Fruit fly (Drosophila melanogaster) whole organism, embryonic: Measurements from ENCODE around the gene Tep1.

Experiments used
- Antp ChIP-seq: fragments of 200-800 bp; sonication (Bioruptor generic); optimal IDR thresholded peaks from 3 replicates; lab custom pipeline; 2016; ENCODE audit warnings: missing biosample characterization, missing genetic modification characterization
- Asciz ChIP-seq: fragments of 200-800 bp; sonication (Bioruptor generic); optimal IDR thresholded peaks from 2 replicates; lab custom pipeline; 2017; ENCODE audit warnings: missing biosample characterization, mild to moderate bottlenecking, missing genetic modification characterization, missing genetic modification reagents
- Bteb2 ChIP-seq: fragments of 200-800 bp; sonication (Bioruptor generic); optimal IDR thresholded peaks from 2 replicates; lab custom pipeline; 2016; ENCODE audit warnings: missing biosample characterization, missing genetic modification characterization
- CG10209 ChIP-seq: fragments of 200-800 bp; sonication (Bioruptor generic); optimal IDR thresholded peaks from 3 replicates; lab custom pipeline; 2017; ENCODE audit warnings: missing biosample characterization, mild to moderate bottlenecking, missing genetic modification characterization, missing genetic modification reagents
- CG11696 ChIP-seq: fragments of 200-800 bp; sonication (Bioruptor generic); IDR thresholded peaks from 2 replicates; pipeline ENCODE4 v1.3.6; 2022; ENCODE audit warnings: missing biosample characterization, missing genetic modification characterization
- CG12659 ChIP-seq: fragments of 200-800 bp; sonication (Bioruptor generic); optimal IDR thresholded peaks from 3 replicates; lab custom pipeline; 2017; ENCODE audit warnings: mild to moderate bottlenecking, missing biosample characterization, missing genetic modification reagents, missing genetic modification characterization
- CG13287 ChIP-seq: fragments of 200-800 bp; sonication (Bioruptor generic); IDR thresholded peaks from 2 replicates; pipeline ENCODE4 v1.3.6; 2022; ENCODE audit warnings: missing biosample characterization, missing genetic modification characterization; ENCODE audit not compliant: partially characterized antibody
- CG14441 ChIP-seq: fragments of 200-800 bp; sonication (Bioruptor generic); IDR thresholded peaks from 2 replicates; pipeline ENCODE4 v1.3.6; 2022; ENCODE audit warnings: missing biosample characterization, missing genetic modification characterization
- CG14710 ChIP-seq: fragments of 200-800 bp; sonication (Bioruptor generic); optimal IDR thresholded peaks from 3 replicates; lab custom pipeline; 2019; ENCODE audit warnings: missing biosample characterization, mild to moderate bottlenecking, missing genetic modification characterization, moderate library complexity
- CG15269 ChIP-seq: fragments of 200-800 bp; sonication (Bioruptor generic); optimal IDR thresholded peaks from 2 replicates; lab custom pipeline; 2018; ENCODE audit warnings: missing biosample characterization, mild to moderate bottlenecking, missing genetic modification characterization, moderate library complexity
- CG16779 ChIP-seq: fragments of 200-800 bp; sonication (Bioruptor generic); IDR thresholded peaks from 2 replicates; pipeline ENCODE4 v1.3.6; 2022; ENCODE audit warnings: missing biosample characterization, missing genetic modification characterization
- CG17385 ChIP-seq: fragments of 200-800 bp; sonication (Bioruptor generic); optimal IDR thresholded peaks from 3 replicates; lab custom pipeline; 2018; ENCODE audit warnings: missing biosample characterization, mild to moderate bottlenecking, missing genetic modification characterization
- CG17568 ChIP-seq: fragments of 200-800 bp; sonication (Bioruptor generic); optimal IDR thresholded peaks from 2 replicates; lab custom pipeline; 2018; ENCODE audit warnings: missing biosample characterization, mild to moderate bottlenecking, missing genetic modification characterization, moderate library complexity
- CG18262 ChIP-seq: fragments of 200-800 bp; optimal IDR thresholded peaks from 3 replicates; lab custom pipeline; 2019; ENCODE audit warnings: missing biosample characterization, mild to moderate bottlenecking, missing genetic modification characterization, moderate library complexity
- CG2712 ChIP-seq: fragments of 200-800 bp; optimal IDR thresholded peaks from 3 replicates; lab custom pipeline; 2019; ENCODE audit warnings: missing biosample characterization, mild to moderate bottlenecking, missing genetic modification characterization, moderate library complexity
- CG31441 ChIP-seq: fragments of 200-800 bp; sonication (Bioruptor generic); IDR thresholded peaks from 2 replicates; pipeline ENCODE4 v1.3.6; 2022; ENCODE audit warnings: missing biosample characterization, missing genetic modification characterization
- CG3995 ChIP-seq: fragments of 200-800 bp; sonication (Bioruptor generic); optimal IDR thresholded peaks from 3 replicates; lab custom pipeline; 2016; ENCODE audit warnings: missing biosample characterization, missing genetic modification characterization
- CG7928 ChIP-seq: fragments of 200-800 bp; sonication (Bioruptor generic); optimal IDR thresholded peaks from 2 replicates; lab custom pipeline; 2017; ENCODE audit warnings: missing biosample characterization, mild to moderate bottlenecking, missing genetic modification characterization
- CG8388 ChIP-seq: fragments of 200-800 bp; sonication (Bioruptor generic); optimal IDR thresholded peaks from 2 replicates; lab custom pipeline; 2019; ENCODE audit warnings: missing biosample characterization, mild to moderate bottlenecking, missing genetic modification characterization, moderate library complexity
- Deaf1 ChIP-seq: fragments of 200-800 bp; optimal IDR thresholded peaks from 3 replicates; lab custom pipeline; 2019; ENCODE audit warnings: missing biosample characterization, mild to moderate bottlenecking, missing genetic modification characterization, moderate library complexity
- ERR ChIP-seq: fragments of 200-800 bp; sonication (Bioruptor generic); optimal IDR thresholded peaks from 2 replicates; lab custom pipeline; 2016; ENCODE audit warnings: missing biosample characterization, missing genetic modification characterization
- GATAe ChIP-seq: fragments of 200-800 bp; sonication (Bioruptor generic); conservative IDR thresholded peaks from 2 replicates; pipeline ENCODE4 v1.3.6; 2022; ENCODE audit warnings: missing biosample characterization, missing genetic modification characterization
- Hmx ChIP-seq: fragments of 200-800 bp; sonication (Bioruptor generic); optimal IDR thresholded peaks from 2 replicates; lab custom pipeline; 2016; ENCODE audit warnings: missing biosample characterization, missing genetic modification characterization
- NC2β ChIP-seq: fragments of 200-800 bp; sonication (Bioruptor generic); optimal IDR thresholded peaks from 2 replicates; lab custom pipeline; 2016; ENCODE audit warnings: missing biosample characterization, missing genetic modification characterization
- Nf-YC ChIP-seq: fragments of 200-800 bp; optimal IDR thresholded peaks from 3 replicates; lab custom pipeline; 2019; ENCODE audit warnings: missing biosample characterization, mild to moderate bottlenecking, missing genetic modification characterization, moderate library complexity
- Oaz ChIP-seq: fragments of 200-800 bp; sonication (Bioruptor generic); IDR thresholded peaks from 2 replicates; pipeline ENCODE4 v1.3.6; 2022; ENCODE audit warnings: missing biosample characterization, missing genetic modification characterization
- Six4 ChIP-seq: fragments of 200-800 bp; sonication (Bioruptor generic); optimal IDR thresholded peaks from 2 replicates; lab custom pipeline; 2016; ENCODE audit warnings: missing biosample characterization, missing genetic modification characterization
- Sry-β ChIP-seq: fragments of 200-800 bp; sonication (Bioruptor generic); optimal IDR thresholded peaks from 2 replicates; lab custom pipeline; 2018; ENCODE audit warnings: missing biosample characterization, mild to moderate bottlenecking, missing genetic modification characterization, moderate library complexity
- Ssrp ChIP-seq: fragments of 200-800 bp; sonication (Bioruptor generic); optimal IDR thresholded peaks from 2 replicates; lab custom pipeline; 2018; ENCODE audit warnings: missing biosample characterization, mild to moderate bottlenecking, missing genetic modification characterization, moderate library complexity
- abd-A ChIP-seq: fragments of 200-800 bp; sonication (Bioruptor generic); optimal IDR thresholded peaks from 3 replicates; lab custom pipeline; 2019; ENCODE audit warnings: missing biosample characterization, mild to moderate bottlenecking, missing genetic modification characterization, moderate library complexity
- bigmax ChIP-seq: fragments of 200-800 bp; sonication (Bioruptor generic); optimal IDR thresholded peaks from 2 replicates; lab custom pipeline; 2018; ENCODE audit warnings: missing biosample characterization, mild to moderate bottlenecking, missing genetic modification characterization
- btn ChIP-seq: fragments of 200-800 bp; sonication (Bioruptor generic); optimal IDR thresholded peaks from 2 replicates; lab custom pipeline; 2016; ENCODE audit warnings: missing biosample characterization, missing genetic modification characterization
- fd3F ChIP-seq: fragments of 200-800 bp; sonication (Bioruptor generic); optimal IDR thresholded peaks from 2 replicates; lab custom pipeline; 2018; ENCODE audit warnings: missing biosample characterization, mild to moderate bottlenecking, missing genetic modification characterization, moderate library complexity
- gcm ChIP-seq: fragments of 200-800 bp; sonication (Bioruptor generic); optimal IDR thresholded peaks from 2 replicates; lab custom pipeline; 2019; ENCODE audit warnings: missing biosample characterization, mild to moderate bottlenecking, missing genetic modification characterization, moderate library complexity
- gro ChIP-seq: fragments of 200-800 bp; sonication (Bioruptor generic); optimal IDR thresholded peaks from 2 replicates; lab custom pipeline; 2016; ENCODE audit warnings: missing biosample characterization, missing genetic modification characterization
- ham ChIP-seq: fragments of 200-800 bp; sonication (Bioruptor generic); IDR thresholded peaks from 2 replicates; pipeline ENCODE4 v1.3.6; 2022; ENCODE audit warnings: missing biosample characterization, missing genetic modification characterization
- hkb ChIP-seq, 2 experiments: fragments of 200-800 bp in 1 of 2; fragments of >200 bp in 1 of 2; sonication (Bioruptor generic) in 1 of 2; IDR thresholded peaks in 1 of 2; optimal IDR thresholded peaks in 1 of 2; 2 replicates each; pipeline versions ENCODE4 v1.3.6 to Lab custom; 2017 to 2022; ENCODE audit warnings: missing biosample characterization in 1 of 2, missing genetic modification characterization in 1 of 2
- ind ChIP-seq: fragments of 200-800 bp; sonication (Bioruptor generic); optimal IDR thresholded peaks from 3 replicates; lab custom pipeline; 2016; ENCODE audit warnings: missing biosample characterization, missing genetic modification characterization
- lab ChIP-seq: fragments of 200-800 bp; sonication (Bioruptor generic); optimal IDR thresholded peaks from 3 replicates; lab custom pipeline; 2017; ENCODE audit warnings: missing biosample characterization, missing genetic modification characterization, mild to moderate bottlenecking, moderate library complexity, missing genetic modification reagents
- mirr ChIP-seq: fragments of 200-800 bp; sonication (Bioruptor generic); optimal IDR thresholded peaks from 3 replicates; lab custom pipeline; 2018; ENCODE audit warnings: missing biosample characterization, mild to moderate bottlenecking, missing genetic modification characterization
- pfk ChIP-seq: fragments of 200-800 bp; sonication (Bioruptor generic); optimal IDR thresholded peaks from 2 replicates; lab custom pipeline; 2018; ENCODE audit warnings: missing biosample characterization, mild to moderate bottlenecking, missing genetic modification characterization, moderate library complexity
- phol ChIP-seq: fragments of 200-800 bp; sonication (Bioruptor generic); optimal IDR thresholded peaks from 3 replicates; lab custom pipeline; 2018; ENCODE audit warnings: missing biosample characterization, mild to moderate bottlenecking, missing genetic modification characterization, moderate library complexity
- pita ChIP-seq: fragments of 200-800 bp; sonication (Bioruptor generic); optimal IDR thresholded peaks from 2 replicates; lab custom pipeline; 2017; ENCODE audit warnings: missing biosample characterization, mild to moderate bottlenecking, missing genetic modification characterization
- schlank ChIP-seq: fragments of 200-800 bp; sonication (Bioruptor generic); optimal IDR thresholded peaks from 2 replicates; lab custom pipeline; 2018; ENCODE audit warnings: missing biosample characterization, mild to moderate bottlenecking, missing genetic modification characterization
- sug ChIP-seq: fragments of 200-800 bp; optimal IDR thresholded peaks from 2 replicates; lab custom pipeline; 2019; ENCODE audit warnings: missing biosample characterization, mild to moderate bottlenecking, missing genetic modification characterization, moderate library complexity
- tna ChIP-seq: fragments of 200-800 bp; sonication (Bioruptor generic); IDR thresholded peaks from 2 replicates; pipeline ENCODE4 v1.3.6; 2022; ENCODE audit warnings: missing biosample characterization, missing genetic modification characterization; ENCODE audit not compliant: partially characterized antibody
- trem ChIP-seq: fragments of 200-800 bp; optimal IDR thresholded peaks from 3 replicates; lab custom pipeline; 2019; ENCODE audit warnings: missing biosample characterization, mild to moderate bottlenecking, missing genetic modification characterization, moderate library complexity
- zf30C ChIP-seq: fragments of 200-800 bp; sonication (Bioruptor generic); optimal IDR thresholded peaks from 3 replicates; lab custom pipeline; 2018; ENCODE audit warnings: missing biosample characterization, mild to moderate bottlenecking, missing genetic modification characterization

The Tep1 gene

DNA sequence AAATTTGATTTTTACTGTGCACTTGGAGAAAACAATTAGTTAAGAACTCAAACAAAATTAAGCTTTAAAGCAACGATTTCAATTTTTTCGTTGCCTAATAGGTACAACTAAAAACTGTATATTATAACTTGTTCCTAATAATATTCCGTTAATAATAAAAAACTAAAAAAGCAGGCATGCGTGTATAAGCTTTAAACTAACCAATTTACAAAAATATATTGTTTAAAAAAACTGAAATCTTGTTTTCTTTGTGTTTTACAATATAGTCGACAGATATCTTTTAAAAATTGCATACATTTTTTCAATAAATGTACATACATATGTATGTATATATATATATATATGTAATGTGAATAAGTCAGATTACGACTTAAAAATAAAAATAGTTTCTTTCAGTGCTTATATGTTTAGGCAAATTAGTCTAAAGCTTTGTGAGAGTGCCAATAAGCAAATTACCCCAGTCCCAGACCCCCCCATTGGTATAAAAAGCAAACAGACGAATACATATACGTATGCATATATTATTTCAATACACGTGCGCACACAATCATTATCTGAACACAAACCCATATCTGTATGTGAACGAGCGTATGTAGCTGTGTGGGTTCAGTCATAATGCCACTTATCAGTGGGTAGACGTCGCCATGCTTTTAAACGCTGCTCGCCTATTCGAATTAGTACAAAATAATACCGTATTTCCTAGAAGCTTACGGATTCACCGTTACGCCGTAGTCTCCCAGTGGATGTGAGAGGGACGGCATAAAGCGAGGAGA lies 19.5 kb upstream of the Tep1 start (continued):
- TF ChIP-seq ind (GFP tag; lab: Kevin White, UChicago) (peak; percentile 59), CG14710 (tag; lab: Kevin White, UChicago) (peak; percentile 89), mirr (GFP tag; lab: Kevin White, UChicago) (peak; percentile 98), sug (tag; lab: Kevin White, UChicago) (peak; percentile 98), pita (GFP tag; lab: Kevin White, UChicago) (no peak), btn (no peak), CG3995 (no peak), CG17385 (GFP tag; lab: Kevin White, UChicago) (peak; percentile 79), gro (GFP tag; lab: Kevin White, UChicago) (peak; percentile 47), CG18262 (tag; lab: Kevin White, UChicago) (peak; percentile 95), pfk (GFP tag; lab: Kevin White, UChicago) (no peak), gcm (GFP tag; lab: Kevin White, UChicago) (peak; percentile 47), schlank (peak; percentile 17), zf30C (GFP tag; lab: Kevin White, UChicago) (peak; percentile 12), Six4 (GFP tag; lab: Kevin White, UChicago) (peak; percentile 56), ERR (peak; percentile 40), Sry-β (peak; percentile 2), CG17568 (GFP tag; lab: Kevin White, UChicago) (no peak), CG31441 (GFP tag; lab: Robert Waterston, UW) (peak; percentile 92), tna (peak; percentile 38; the same call in 1 of the 2 replicates), hkb (optimal IDR thresholded peaks at IDR 0.05; lab: Kevin White, UChicago) (no peak), hkb (GFP tag; IDR thresholded peaks at IDR 0.05; lab: Robert Waterston, UW) (no peak), ham (GFP tag; lab: Robert Waterston, UW) (no peak), Nf-YC (tag; lab: Kevin White, UChicago) (peak; percentile 69), CG14441 (GFP tag; lab: Robert Waterston, UW) (peak; percentile 34; the same call in 1 of the 2 replicates), CG16779 (GFP tag; lab: Robert Waterston, UW) (no peak), Ssrp (peak; percentile 88), CG7928 (GFP tag; lab: Kevin White, UChicago) (no peak), bigmax (GFP tag; lab: Kevin White, UChicago) (peak; percentile 0), CG11696 (GFP tag; lab: Robert Waterston, UW) (0 out of 2 replicates have a peak, but pooled peaks have one; percentile 12), CG8388 (GFP tag; lab: Kevin White, UChicago) (peak; percentile 81), trem (tag; lab: Kevin White, UChicago) (peak; percentile 68), Deaf1 (tag; lab: Kevin White, UChicago) (no peak), CG10209 (GFP tag; lab: Kevin White, UChicago) (peak; percentile 81), fd3F (GFP tag; lab: Kevin White, UChicago) (peak; percentile 63), CG12659 (GFP tag; lab: Kevin White, UChicago) (peak; percentile 90), CG13287 (peak; percentile 38; the same call in 1 of the 2 replicates), lab (GFP tag; lab: Kevin White, UChicago) (peak; percentile 60), Bteb2 (GFP tag; lab: Kevin White, UChicago) (no peak), abd-A (peak; percentile 98), CG15269 (tag; lab: Kevin White, UChicago) (peak; percentile 83), Asciz (GFP tag; lab: Kevin White, UChicago) (peak; percentile 80), Hmx (GFP tag; lab: Kevin White, UChicago) (no peak), Antp (GFP tag; lab: Kevin White, UChicago) (no peak), phol (tag; lab: Kevin White, UChicago) (peak; percentile 92), Oaz (GFP tag; lab: Robert Waterston, UW) (no peak), GATAe (GFP tag; lab: Robert Waterston, UW) (peak; percentile 67), CG2712 (tag; lab: Kevin White, UChicago) (peak; percentile 90), NC2β (no peak)
